Fruit fly (Drosophila melanogaster): Measurements from ENCODE around the gene mael.

The mael gene

dm6 chr3L:22717137-22717767 is 3.8 kb upstream of the mael start, which contains the start of the genes ArfGAP3 and CG32452 (continued):
- TF ChIP-seq CG17385 (GFP tag; optimal IDR thresholded peaks at IDR 0.05) (peak; percentile 66), nmo (GFP tag; optimal IDR thresholded peaks at IDR 0.05) (peak; percentile 80), grn (GFP tag; optimal IDR thresholded peaks at IDR 0.05) (no peak), amos (GFP tag; IDR thresholded peaks at IDR 0.05; ENCODE audit: partially characterized antibody) (peak; percentile 72), sna (GFP tag; IDR thresholded peaks at IDR 0.05; ENCODE audit: partially characterized antibody) (0 out of 2 replicates have a peak, but pooled peaks have one; percentile 46), CoRest (tag; optimal IDR thresholded peaks at IDR 0.05) (peak; percentile 84), run (tag; optimal IDR thresholded peaks at IDR 0.05) (peak; percentile 8), CG14050 (GFP tag; IDR thresholded peaks at IDR 0.05) (peak; percentile 61), Bdp1 (GFP tag; optimal IDR thresholded peaks at IDR 0.05) (peak; percentile 52), CG12155 (GFP tag; optimal IDR thresholded peaks at IDR 0.05) (peak; percentile 78), Side (GFP tag; optimal IDR thresholded peaks at IDR 0.05) (peak; percentile 30), CG10209 (GFP tag; optimal IDR thresholded peaks at IDR 0.05) (peak; percentile 70), gem (tag; optimal IDR thresholded peaks at IDR 0.05) (peak; percentile 82), tna (GFP tag; IDR thresholded peaks at IDR 0.05; ENCODE audit: partially characterized antibody) (no peak), Sin3A (optimal IDR thresholded peaks at IDR 0.05) (peak; percentile 10), Deaf1 (tag; optimal IDR thresholded peaks at IDR 0.05) (peak; percentile 76), Spps (tag; optimal IDR thresholded peaks at IDR 0.05) (peak; percentile 34), br (optimal IDR thresholded peaks at IDR 0.05) (no peak), CG15696 (tag; optimal IDR thresholded peaks at IDR 0.05) (peak; percentile 73), ERR (GFP tag; optimal IDR thresholded peaks at IDR 0.05) (peak; percentile 34), CG8765 (GFP tag; IDR thresholded peaks at IDR 0.05) (peak; percentile 29; the same call in 1 of the 2 replicates), lab (GFP tag; optimal IDR thresholded peaks at IDR 0.05) (peak; percentile 70), Adf1 (GFP tag; IDR thresholded peaks at IDR 0.05) (peak; percentile 31; the same call in 1 of the 2 replicates), Atf6 (GFP tag; IDR thresholded peaks at IDR 0.05) (peak; percentile 67), bowl (GFP tag; IDR thresholded peaks at IDR 0.05) (no peak), jumu (GFP tag; optimal IDR thresholded peaks at IDR 0.05) (peak; percentile 39), CG3838 (GFP tag; optimal IDR thresholded peaks at IDR 0.05) (peak; percentile 54), Hsf (GFP tag; optimal IDR thresholded peaks at IDR 0.05) (peak; percentile 84), oc (tag; optimal IDR thresholded peaks at IDR 0.05) (peak; percentile 33), cad (GFP tag; optimal IDR thresholded peaks at IDR 0.05) (no peak), nau (GFP tag; optimal IDR thresholded peaks at IDR 0.05) (peak; percentile 4), Mrtf (GFP tag; IDR thresholded peaks at IDR 0.05) (no peak; the same call in 2 of the 3 replicates), peb (GFP tag; IDR thresholded peaks at IDR 0.05) (no peak), CG11456 (GFP tag; IDR thresholded peaks at IDR 0.05) (peak; percentile 75), Awh (GFP tag; IDR thresholded peaks at IDR 0.05) (no peak; the same call in 1 of the 2 replicates), sim (GFP tag; IDR thresholded peaks at IDR 0.05) (no peak), CG4707 (GFP tag; optimal IDR thresholded peaks at IDR 0.05) (no peak), CG6765 (GFP tag; optimal IDR thresholded peaks at IDR 0.05) (no peak), vfl (GFP tag; optimal IDR thresholded peaks at IDR 0.05) (peak; percentile 37), dimm (GFP tag; IDR thresholded peaks at IDR 0.05) (peak; percentile 22; the same call in 1 of the 2 replicates), salm (tag; optimal IDR thresholded peaks at IDR 0.05) (no peak), Xrp1 (GFP tag; IDR thresholded peaks at IDR 0.05) (peak; percentile 79), Hmr (GFP tag; optimal IDR thresholded peaks at IDR 0.05) (peak; percentile 72), Sry-β (GFP tag; optimal IDR thresholded peaks at IDR 0.05) (peak; percentile 94), CG10321 (GFP tag; IDR thresholded peaks at IDR 0.05) (no peak), NFAT (GFP tag; IDR thresholded peaks at IDR 0.05) (peak; percentile 72), Aef1 (GFP tag; IDR thresholded peaks at IDR 0.05) (peak; percentile 68), Neu2 (GFP tag; optimal IDR thresholded peaks at IDR 0.05; ENCODE audit: borderline replicate concordance) (no peak), cas (GFP tag; IDR thresholded peaks at IDR 0.05) (no peak; the same call in 1 of the 2 replicates), CG2202 (tag; optimal IDR thresholded peaks at IDR 0.05) (peak; percentile 22), CG13894 (tag; optimal IDR thresholded peaks at IDR 0.05) (peak; percentile 66)

Measured in whole organism, embryonic.